Fruit fly (Drosophila melanogaster): ENCODE results near the gene AlaRS-m.
A peak's percentile ranks its signal among the peaks of the same experiment; 100 is the strongest.

AlaRS-m gene

dm6 chr3L:5102050-5102449 is 43.8 kb upstream of the AlaRS-m start:
- TF ChIP-seq Eip93F (GFP tag; optimal IDR thresholded peaks at IDR 0.05) (no peak), OdsH (GFP tag; optimal IDR thresholded peaks at IDR 0.05) (no peak), Lpt (GFP tag; optimal IDR thresholded peaks at IDR 0.05) (no peak), pdm3 (GFP tag; optimal IDR thresholded peaks at IDR 0.05) (no peak), Sox15 (GFP tag; optimal IDR thresholded peaks at IDR 0.05) (no peak), CG11902 (GFP tag; optimal IDR thresholded peaks at IDR 0.05) (no peak)

- TF ChIP-seq CG31627 (GFP tag; optimal IDR thresholded peaks at IDR 0.05) (no peak), CG11902 (GFP tag; optimal IDR thresholded peaks at IDR 0.05) (no peak), CG3919 (GFP tag; optimal IDR thresholded peaks at IDR 0.05) (no peak), net (GFP tag; optimal IDR thresholded peaks at IDR 0.05) (no peak), CG8632 (GFP tag; optimal IDR thresholded peaks at IDR 0.05) (no peak), Eip78C (GFP tag) (no peak), eg (GFP tag; IDR thresholded peaks at IDR 0.05) (no peak), Gug (GFP tag; IDR thresholded peaks at IDR 0.05) (no peak), CG6854 (GFP tag; optimal IDR thresholded peaks at IDR 0.05) (no peak)
Observed at dm6 chr3L:5125202-5125601, 20.7 kb upstream of the AlaRS-m start.

- TF ChIP-seq CG4318 (GFP tag; optimal IDR thresholded peaks at IDR 0.05): no peak
- no peak for TF ChIP-seq Sox14 (GFP tag; optimal IDR thresholded peaks at IDR 0.05)
- no peak for TF ChIP-seq salr (GFP tag; optimal IDR thresholded peaks at IDR 0.05)
- TF ChIP-seq CG15336 (GFP tag; IDR thresholded peaks at IDR 0.05): no peak
- peak; percentile 44 for TF ChIP-seq Eip78C (GFP tag)
- TF ChIP-seq CG32006 (GFP tag; optimal IDR thresholded peaks at IDR 0.05): no peak
- no peak for TF ChIP-seq spab (GFP tag; optimal IDR thresholded peaks at IDR 0.05)
- no peak for TF ChIP-seq CG11762 (GFP tag; optimal IDR thresholded peaks at IDR 0.05; ENCODE audit: insufficient read depth)
- peak; percentile 25 for TF ChIP-seq svp (GFP tag)
- TF ChIP-seq CG1621 (tag; optimal IDR thresholded peaks at IDR 0.05): no peak
- no peak for TF ChIP-seq cyc (GFP tag; optimal IDR thresholded peaks at IDR 0.05)
- TF ChIP-seq Gug (GFP tag; IDR thresholded peaks at IDR 0.05): no peak
- no peak for TF ChIP-seq CG8632 (GFP tag; optimal IDR thresholded peaks at IDR 0.05)
- 0 out of 3 replicates have a peak, but pooled peaks have one; percentile 14 for TF ChIP-seq CG6163 (GFP tag; IDR thresholded peaks at IDR 0.05)
- no peak for TF ChIP-seq CG8119 (GFP tag; IDR thresholded peaks at IDR 0.05)
- no peak for TF ChIP-seq Smox (GFP tag; optimal IDR thresholded peaks at IDR 0.05)
- TF ChIP-seq dsx (GFP tag; optimal IDR thresholded peaks at IDR 0.05; ENCODE audit: poor library complexity, severe bottlenecking): no peak
- TF ChIP-seq ss (GFP tag; optimal IDR thresholded peaks at IDR 0.05): peak in 1 of 2 experiments; percentile 27
- TF ChIP-seq eg (GFP tag; IDR thresholded peaks at IDR 0.05): no peak
- TF ChIP-seq acj6 (GFP tag; optimal IDR thresholded peaks at IDR 0.05): no peak
- TF ChIP-seq Blimp-1 (GFP tag; optimal IDR thresholded peaks at IDR 0.05): no peak
- no peak for TF ChIP-seq dac (GFP tag; optimal IDR thresholded peaks at IDR 0.05)
- no peak for TF ChIP-seq CG6276 (GFP tag; optimal IDR thresholded peaks at IDR 0.05)
- TF ChIP-seq Sox102F (GFP tag; optimal IDR thresholded peaks at IDR 0.05): no peak
- TF ChIP-seq CG6808 (GFP tag; optimal IDR thresholded peaks at IDR 0.05): peak; percentile 25
- no peak for TF ChIP-seq CG7368 (GFP tag; optimal IDR thresholded peaks at IDR 0.05)
- no peak for TF ChIP-seq Lpt (GFP tag; optimal IDR thresholded peaks at IDR 0.05)
- TF ChIP-seq CG3919 (GFP tag; optimal IDR thresholded peaks at IDR 0.05): no peak
Observed at dm6 chr3L:5127609-5128008, 18.3 kb upstream of the AlaRS-m start.

- TF ChIP-seq CG11294 (GFP tag; IDR thresholded peaks at IDR 0.05) (peak; percentile 22; the same call in 1 of the 2 replicates), CG3032 (tag; optimal IDR thresholded peaks at IDR 0.05) (peak; percentile 66), CG32006 (GFP tag; optimal IDR thresholded peaks at IDR 0.05) (peak; percentile 83), svp (GFP tag) (peak; percentile 53), CG6163 (GFP tag; IDR thresholded peaks at IDR 0.05) (peak; percentile 51; the same call in 1 of the 3 replicates), CG8632 (GFP tag; optimal IDR thresholded peaks at IDR 0.05) (peak; percentile 60), vri (GFP tag; optimal IDR thresholded peaks at IDR 0.05) (no peak), topi (GFP tag; optimal IDR thresholded peaks at IDR 0.05) (peak; percentile 23), CG7368 (GFP tag; optimal IDR thresholded peaks at IDR 0.05) (peak; percentile 31), CG6854 (GFP tag; optimal IDR thresholded peaks at IDR 0.05) (no peak), eg (GFP tag; IDR thresholded peaks at IDR 0.05) (peak; percentile 45; the same call in 2 of the 3 replicates), CG9139 (GFP tag; optimal IDR thresholded peaks at IDR 0.05) (no peak), dsx (GFP tag; optimal IDR thresholded peaks at IDR 0.05; ENCODE audit: poor library complexity, severe bottlenecking) (peak; percentile 51), ss (GFP tag; optimal IDR thresholded peaks at IDR 0.05) (peak in 1 of 2 experiments; percentile 43), Sox102F (GFP tag; optimal IDR thresholded peaks at IDR 0.05) (no peak), CG16779 (tag; optimal IDR thresholded peaks at IDR 0.05) (peak; percentile 2), Eip75B (GFP tag; optimal IDR thresholded peaks at IDR 0.05) (peak; percentile 58), fkh (GFP tag; optimal IDR thresholded peaks at IDR 0.05) (no peak), fd85E (GFP tag; optimal IDR thresholded peaks at IDR 0.05) (no peak), CG11762 (GFP tag; optimal IDR thresholded peaks at IDR 0.05; ENCODE audit: insufficient read depth) (peak; percentile 20), Ets21C (GFP tag; optimal IDR thresholded peaks at IDR 0.05) (no peak)
Observed at dm6 chr3L:5128214-5128613, 17.7 kb upstream of the AlaRS-m start.

Measured in whole organism, prepupa.